Fruit fly (Drosophila melanogaster): ENCODE measurements around the gene Tmem43.

Gene Tmem43

dm6 chr3L:7938638-7939037 is 23.7 kb upstream of the Tmem43 start (continued):
- TF ChIP-seq h (optimal IDR thresholded peaks at IDR 0.05) (no peak), klu (GFP tag; IDR thresholded peaks at IDR 0.05) (no peak), CrebB (tag; optimal IDR thresholded peaks at IDR 0.05) (no peak), CG15601 (tag; optimal IDR thresholded peaks at IDR 0.05) (no peak), CG34422 (GFP tag; IDR thresholded peaks at IDR 0.05) (no peak), CG34376 (GFP tag; optimal IDR thresholded peaks at IDR 0.05) (peak; percentile 72), ttk (GFP tag; IDR thresholded peaks at IDR 0.05) (no peak), CG9727 (GFP tag; optimal IDR thresholded peaks at IDR 0.05) (no peak), CG3838 (GFP tag; optimal IDR thresholded peaks at IDR 0.05) (no peak), maf-S (GFP tag; optimal IDR thresholded peaks at IDR 0.05) (no peak), Dad (GFP tag; optimal IDR thresholded peaks at IDR 0.05) (no peak), her (GFP tag; optimal IDR thresholded peaks at IDR 0.05) (no peak), CG12071 (GFP tag; optimal IDR thresholded peaks at IDR 0.05) (no peak), mld (GFP tag; IDR thresholded peaks at IDR 0.05; ENCODE audit: partially characterized antibody) (no peak), HLH54F (GFP tag; optimal IDR thresholded peaks at IDR 0.05) (no peak), CG14710 (tag; optimal IDR thresholded peaks at IDR 0.05) (no peak), D19A (tag; optimal IDR thresholded peaks at IDR 0.05) (no peak), CG15073 (GFP tag; optimal IDR thresholded peaks at IDR 0.05) (no peak), otp (GFP tag; IDR thresholded peaks at IDR 0.05) (0 out of 3 replicates have a peak, but pooled peaks have one; percentile 16), z (GFP tag; IDR thresholded peaks at IDR 0.05) (no peak), fd64A (GFP tag; optimal IDR thresholded peaks at IDR 0.05) (no peak), CG10274 (GFP tag; optimal IDR thresholded peaks at IDR 0.05) (no peak), H2.0 (GFP tag; IDR thresholded peaks at IDR 0.05) (no peak), GATAe (GFP tag; conservative IDR thresholded peaks at IDR 0.05) (no peak), slp2 (GFP tag; optimal IDR thresholded peaks at IDR 0.05) (no peak), CG8478 (optimal IDR thresholded peaks at IDR 0.05) (no peak), Elba2 (GFP tag; optimal IDR thresholded peaks at IDR 0.05) (no peak), ssp (GFP tag; IDR thresholded peaks at IDR 0.05) (no peak), pros (GFP tag; optimal IDR thresholded peaks at IDR 0.05) (no peak)

dm6 chr3L:7935933-7936494 is 21.1 kb upstream of the Tmem43 start, which contains the start of the genes syd and Srp9:
syd (minus strand) TSS chr3L:7936120.
Srp9 (plus strand) TSS chr3L:7936373.
- no peak for TF ChIP-seq sim (GFP tag; IDR thresholded peaks at IDR 0.05)
- TF ChIP-seq Vsx1 (GFP tag; optimal IDR thresholded peaks at IDR 0.05), result no peak
- no peak for TF ChIP-seq HLHmδ (GFP tag; optimal IDR thresholded peaks at IDR 0.05)
- TF ChIP-seq CG17912 (GFP tag; optimal IDR thresholded peaks at IDR 0.05), result no peak
- no peak for TF ChIP-seq Ada2b (GFP tag; IDR thresholded peaks at IDR 0.05)
- TF ChIP-seq Sin3A (optimal IDR thresholded peaks at IDR 0.05), result peak; percentile 53
- TF ChIP-seq CG1647 (GFP tag; optimal IDR thresholded peaks at IDR 0.05), result no peak
- no peak for TF ChIP-seq mirr (GFP tag; optimal IDR thresholded peaks at IDR 0.05)
- no peak for TF ChIP-seq wek (GFP tag; optimal IDR thresholded peaks at IDR 0.05)
- TF ChIP-seq Rfx (GFP tag; IDR thresholded peaks at IDR 0.05), result no peak
- no peak for TF ChIP-seq CoRest (tag; optimal IDR thresholded peaks at IDR 0.05)
- no peak for TF ChIP-seq Trl (optimal IDR thresholded peaks at IDR 0.05)
- no peak for TF ChIP-seq Trl (GFP tag; optimal IDR thresholded peaks at IDR 0.05)
- TF ChIP-seq CG6254 (GFP tag; optimal IDR thresholded peaks at IDR 0.05), result peak; percentile 33
- TF ChIP-seq Scr (GFP tag; IDR thresholded peaks at IDR 0.05; ENCODE audit: partially characterized antibody), result peak; percentile 24; the same call in 1 of the 2 replicates
- TF ChIP-seq CG43689 (GFP tag; IDR thresholded peaks at IDR 0.05), result no peak
- no peak for TF ChIP-seq sc (optimal IDR thresholded peaks at IDR 0.05)
- TF ChIP-seq sc (GFP tag; optimal IDR thresholded peaks at IDR 0.05), result no peak
- no peak for TF ChIP-seq tna (GFP tag; IDR thresholded peaks at IDR 0.05; ENCODE audit: partially characterized antibody)
- no peak for TF ChIP-seq hbn (GFP tag; IDR thresholded peaks at IDR 0.05; ENCODE audit: partially characterized antibody)
- TF ChIP-seq schlank (tag; optimal IDR thresholded peaks at IDR 0.05), result no peak
- TF ChIP-seq al (GFP tag; IDR thresholded peaks at IDR 0.05), result no peak
- 0 out of 3 replicates have a peak, but pooled peaks have one; percentile 25 for TF ChIP-seq CG17361 (GFP tag; IDR thresholded peaks at IDR 0.05)
- no peak for TF ChIP-seq fd3F (GFP tag; optimal IDR thresholded peaks at IDR 0.05)
- no peak for TF ChIP-seq knrl (GFP tag; IDR thresholded peaks at IDR 0.05; ENCODE audit: partially characterized antibody)
